Worm (Caenorhabditis elegans) whole organism, L4 larva: Measurements from ENCODE around the gene B0361.9.

ENCODE experiments used
- T26A8.4 ChIP-seq: fragments of 200-800 bp; sonication (Bioruptor generic); IDR thresholded peaks from 2 replicates; pipeline ENCODE4 v1.3.6; 2022; ENCODE audit warnings: missing genetic modification characterization, missing compliant biosample characterization
- ama-1 ChIP-seq: fragments of 150-350 bp; optimal IDR thresholded peaks from 2 replicates; lab custom pipeline; 2014; ENCODE audit warnings: inconsistent platforms, mixed read lengths
- ceh-28 ChIP-seq: fragments of 150-350 bp; optimal IDR thresholded peaks from 2 replicates; lab custom pipeline; 2014; ENCODE audit warnings: missing biosample characterization, missing genetic modification reagents, missing genetic modification characterization
- ceh-44 ChIP-seq: fragments of 200-800 bp; sonication (Bioruptor generic); IDR thresholded peaks from 2 replicates; pipeline ENCODE4 v1.3.6; 2022; ENCODE audit warnings: missing genetic modification reagents, missing genetic modification characterization, missing compliant biosample characterization
- ceh-62 ChIP-seq: sonication (generic microtip); optimal IDR thresholded peaks from 2 replicates; lab custom pipeline; 2017; ENCODE audit warnings: missing biosample characterization, missing genetic modification characterization
- ces-1 ChIP-seq: fragments of 150-350 bp; sonication (generic microtip); optimal IDR thresholded peaks from 4 replicates; lab custom pipeline; 2014; ENCODE audit warnings: missing biosample characterization, missing genetic modification reagents, missing genetic modification characterization
- ctbp-1 ChIP-seq: fragments of 200-800 bp; sonication (Bioruptor generic); IDR thresholded peaks from 2 replicates; pipeline ENCODE4 v1.3.6; 2022; ENCODE audit warnings: missing genetic modification reagents, missing genetic modification characterization, missing compliant biosample characterization
- daf-19 ChIP-seq: fragments of 200-800 bp; sonication (Bioruptor generic); conservative IDR thresholded peaks from 2 replicates; pipeline ENCODE4 v1.3.6; 2022; ENCODE audit warnings: missing genetic modification characterization, missing compliant biosample characterization
- daf-8 ChIP-seq: fragments of 200-800 bp; sonication (Bioruptor generic); IDR thresholded peaks from 2 replicates; pipeline ENCODE4 v1.3.6; 2022; ENCODE audit warnings: missing genetic modification characterization, missing compliant biosample characterization
- dmd-6 ChIP-seq: fragments of 200-800 bp; sonication (Bioruptor generic); IDR thresholded peaks from 2 replicates; pipeline ENCODE4 v1.3.6; 2022; ENCODE audit warnings: missing genetic modification reagents, missing genetic modification characterization, missing compliant biosample characterization
- dmd-9 ChIP-seq: fragments of 200-800 bp; sonication (Bioruptor generic); IDR thresholded peaks from 2 replicates; pipeline ENCODE4 v1.3.6; 2022; ENCODE audit warnings: missing genetic modification reagents, missing genetic modification characterization, missing compliant biosample characterization
- duxl-1 ChIP-seq: sonication (generic microtip); optimal IDR thresholded peaks from 2 replicates; lab custom pipeline; 2016; ENCODE audit warnings: mild to moderate bottlenecking, missing genetic modification characterization, moderate library complexity, missing compliant biosample characterization; ENCODE audit not compliant: poor library complexity
- dve-1 ChIP-seq: sonication (generic microtip); optimal IDR thresholded peaks from 2 replicates; lab custom pipeline; 2017; ENCODE audit warnings: antibody characterized with exemption, mild to moderate bottlenecking, missing genetic modification characterization, missing compliant biosample characterization; ENCODE audit not compliant: insufficient read depth
- hif-1 ChIP-seq, 2 experiments: sonication (generic microtip); optimal IDR thresholded peaks; 2 replicates each; lab custom pipeline; 2016 to 2017; ENCODE audit warnings: missing compliant biosample characterization in 2 of 2, missing genetic modification characterization in 2 of 2, missing genetic modification reagents in 2 of 2, missing genotype in 2 of 2, mild to moderate bottlenecking in 1 of 2
- hlh-11 ChIP-seq: fragments of 200-800 bp; sonication (Bioruptor generic); optimal IDR thresholded peaks from 2 replicates; lab custom pipeline; 2018; ENCODE audit warnings: mild to moderate bottlenecking, missing genetic modification characterization, missing compliant biosample characterization
- hlh-30 ChIP-seq: sonication (generic microtip); optimal IDR thresholded peaks from 2 replicates; lab custom pipeline; 2017; ENCODE audit warnings: antibody characterized with exemption, mild to moderate bottlenecking, missing genetic modification characterization, missing compliant biosample characterization; ENCODE audit not compliant: insufficient read depth
- lim-7 ChIP-seq: fragments of 200-800 bp; sonication (Bioruptor generic); IDR thresholded peaks from 2 replicates; pipeline ENCODE4 v1.3.6; 2022; ENCODE audit warnings: missing genetic modification characterization, missing compliant biosample characterization
- lin-1 ChIP-seq: fragments of 200-800 bp; sonication (Bioruptor generic); IDR thresholded peaks from 2 replicates; pipeline ENCODE4 v1.3.6; 2022; ENCODE audit warnings: missing genetic modification reagents, missing genetic modification characterization, missing compliant biosample characterization
- lin-38 ChIP-seq: fragments of 200-800 bp; sonication (Bioruptor generic); IDR thresholded peaks from 2 replicates; pipeline ENCODE4 v1.3.6; 2022; ENCODE audit warnings: missing genetic modification reagents, missing genetic modification characterization, missing compliant biosample characterization
- lsy-2 ChIP-seq, 2 experiments: fragments of 150-350 bp in 1 of 2; sonication (generic microtip) in 1 of 2; optimal IDR thresholded peaks; 2 replicates each; lab custom pipeline; 2014 to 2017; ENCODE audit warnings: missing biosample characterization in 2 of 2, missing genetic modification characterization in 2 of 2
- mes-2 ChIP-seq: sonication (generic microtip); optimal IDR thresholded peaks from 2 replicates; lab custom pipeline; 2016; ENCODE audit warnings: missing genotype, mild to moderate bottlenecking, missing genetic modification characterization, missing compliant biosample characterization; ENCODE audit not compliant: poor library complexity, severe bottlenecking
- nhr-102 ChIP-seq: sonication (generic microtip); optimal IDR thresholded peaks from 2 replicates; lab custom pipeline; 2016; ENCODE audit warnings: mild to moderate bottlenecking, missing genetic modification characterization, moderate library complexity, missing compliant biosample characterization
- nhr-11 ChIP-seq: fragments of 150-350 bp; optimal IDR thresholded peaks from 2 replicates; lab custom pipeline; 2014; ENCODE audit warnings: missing biosample characterization, missing genetic modification characterization
- nhr-237 ChIP-seq: sonication (generic microtip); optimal IDR thresholded peaks from 2 replicates; lab custom pipeline; 2017; ENCODE audit warnings: missing biosample characterization, missing genetic modification characterization
- nhr-25 ChIP-seq: sonication (generic microtip); optimal IDR thresholded peaks from 2 replicates; lab custom pipeline; 2017; ENCODE audit warnings: missing genetic modification characterization, mild to moderate bottlenecking, missing compliant biosample characterization, antibody characterized with exemption, moderate library complexity, borderline replicate concordance; ENCODE audit not compliant: insufficient read depth
- nhr-28 ChIP-seq: fragments of 150-350 bp; optimal IDR thresholded peaks from 2 replicates; lab custom pipeline; 2014; ENCODE audit warnings: missing biosample characterization, missing genetic modification characterization
- nhr-48 ChIP-seq: sonication (generic microtip); optimal IDR thresholded peaks from 2 replicates; lab custom pipeline; 2016; ENCODE audit warnings: mild to moderate bottlenecking, missing genetic modification characterization, missing compliant biosample characterization
- nhr-6 ChIP-seq: fragments of 150-350 bp; optimal IDR thresholded peaks from 2 replicates; lab custom pipeline; 2014; ENCODE audit warnings: missing biosample characterization, missing genetic modification characterization
- pha-4 ChIP-seq, 2 experiments: fragments of 150-350 bp in 1 of 2; fragments of 200-800 bp in 1 of 2; sonication (Bioruptor generic) in 1 of 2; IDR thresholded peaks in 1 of 2; optimal IDR thresholded peaks in 1 of 2; 2 replicates each; pipeline versions ENCODE4 v1.3.6 to Lab custom; 2014 to 2022; ENCODE audit warnings: missing genetic modification characterization in 2 of 2, missing genetic modification reagents in 2 of 2, missing biosample characterization in 1 of 2, missing compliant biosample characterization in 1 of 2
- php-3 ChIP-seq: fragments of 200-800 bp; sonication (Bioruptor generic); IDR thresholded peaks from 2 replicates; pipeline ENCODE4 v1.3.6; 2022; ENCODE audit warnings: missing genetic modification reagents, missing genetic modification characterization, missing compliant biosample characterization
- rbr-2 ChIP-seq: sonication (generic microtip); optimal IDR thresholded peaks from 2 replicates; lab custom pipeline; 2016; ENCODE audit warnings: missing genotype, missing genetic modification characterization, missing compliant biosample characterization
- set-16 ChIP-seq: fragments of 200-800 bp; sonication (Bioruptor generic); IDR thresholded peaks from 2 replicates; pipeline ENCODE4 v1.3.6; 2022; ENCODE audit warnings: missing genetic modification reagents, missing genetic modification characterization, missing compliant biosample characterization
- spr-1 ChIP-seq: sonication (generic microtip); optimal IDR thresholded peaks from 2 replicates; lab custom pipeline; 2016; ENCODE audit warnings: mild to moderate bottlenecking, missing genetic modification characterization, missing compliant biosample characterization
- tra-1 ChIP-seq: fragments of 200-800 bp; sonication (Bioruptor generic); IDR thresholded peaks from 2 replicates; pipeline ENCODE4 v1.3.6; 2022; ENCODE audit warnings: missing genetic modification reagents, missing genetic modification characterization, missing compliant biosample characterization
- unc-62 ChIP-seq, 3 experiments: fragments of 150-350 bp in 1 of 3; sonication (generic microtip); optimal IDR thresholded peaks in 2 of 3; peaks in 1 of 3; 1 replicate in 1 of 3; 2 replicates in 2 of 3; lab custom pipeline; 2014 to 2017; ENCODE audit warnings: missing biosample characterization in 3 of 3, missing genetic modification characterization in 3 of 3, missing genetic modification reagents in 3 of 3, missing genotype in 1 of 3
- vab-7 ChIP-seq: fragments of 200-800 bp; sonication (Bioruptor generic); IDR thresholded peaks from 2 replicates; pipeline ENCODE4 v1.3.6; 2022; ENCODE audit warnings: missing genetic modification reagents, missing genetic modification characterization, missing compliant biosample characterization
- zfp-2 ChIP-seq: sonication (generic microtip); optimal IDR thresholded peaks from 2 replicates; lab custom pipeline; 2016; ENCODE audit warnings: mild to moderate bottlenecking, missing genetic modification characterization, missing compliant biosample characterization
- zfp-3 ChIP-seq: fragments of 200-800 bp; sonication (Bioruptor generic); conservative IDR thresholded peaks from 2 replicates; pipeline ENCODE4 v1.3.6; 2022; ENCODE audit warnings: missing genetic modification reagents, missing genetic modification characterization, missing compliant biosample characterization
- zip-2 ChIP-seq: fragments of 150-350 bp; optimal IDR thresholded peaks from 2 replicates; lab custom pipeline; 2014; ENCODE audit warnings: missing biosample characterization, missing genetic modification characterization

B0361.9 gene

DNA sequence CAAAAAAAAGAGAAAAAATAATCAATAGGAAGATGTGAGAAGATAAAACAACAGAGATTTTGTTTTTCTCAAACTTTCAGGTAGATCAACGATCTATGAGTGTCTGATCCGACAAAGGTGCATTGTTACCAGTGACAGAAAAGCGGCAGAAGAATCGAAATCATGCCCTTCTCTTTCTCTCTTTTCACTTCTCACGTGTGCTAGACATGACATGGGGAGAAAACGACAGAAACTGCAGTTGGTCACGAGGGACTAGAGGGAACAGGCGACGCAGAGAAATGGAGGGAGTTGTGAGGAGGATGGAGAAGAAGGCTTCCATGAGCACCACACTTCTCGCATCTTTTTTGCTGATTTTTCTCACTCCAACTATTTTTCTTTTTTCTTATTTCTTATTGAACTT, 35.8 kb upstream of the B0361.9 start, which contains the start of gene F56C9.10 (continued):
- TF ChIP-seq zfp-3 (GFP tag; lab: Robert Waterston, UW) (peak; percentile 78), set-16 (GFP tag; lab: Robert Waterston, UW) (peak; percentile 65), ctbp-1 (no peak; the same call in none of the 2 replicates), ama-1 (lab: Kevin White, UChicago) (peak; percentile 40), nhr-11 (tag; lab: Kevin White, UChicago) (peak; percentile 89), dmd-9 (GFP tag; lab: Robert Waterston, UW) (no peak), lim-7 (GFP tag; lab: Robert Waterston, UW) (no peak), nhr-6 (tag; lab: Kevin White, UChicago) (peak; percentile 55), nhr-25 (tag; lab: Kevin White, UChicago) (no peak)

DNA sequence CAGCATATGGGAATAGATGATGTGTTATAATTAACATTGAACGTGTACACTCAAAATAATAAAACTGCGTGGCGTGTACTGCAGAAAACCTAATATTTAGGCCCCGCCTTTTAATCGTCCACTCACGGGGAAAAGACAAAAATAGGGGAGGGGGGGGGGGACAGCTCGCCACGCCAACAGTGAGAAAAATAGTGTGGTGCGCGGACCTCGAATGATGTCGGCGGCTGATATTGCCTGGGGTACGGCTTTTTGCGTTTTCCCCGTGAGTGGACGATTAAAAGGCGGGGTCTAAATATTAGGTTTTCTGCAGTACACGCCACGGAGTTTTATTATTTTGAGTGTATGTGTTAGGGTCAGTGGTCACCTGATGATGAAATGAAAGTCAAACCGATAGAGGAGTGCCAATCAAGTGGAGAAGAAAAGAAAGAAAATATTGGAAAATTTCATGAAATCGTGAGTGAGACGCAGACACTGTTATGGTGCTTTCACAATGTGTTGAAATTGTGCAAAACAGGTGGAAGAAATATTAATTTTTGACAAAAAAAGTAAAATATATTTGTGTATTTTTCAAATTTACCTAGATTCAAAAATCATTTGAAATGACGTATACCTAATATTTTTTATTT, 34.6 kb upstream of the B0361.9 start:
- TF ChIP-seq hlh-11 (tag; lab: Kevin White, UChicago) = peak; percentile 11
- 0 out of 2 replicates have a peak, but pooled peaks have one; percentile 37 for TF ChIP-seq tra-1 (GFP tag; lab: Robert Waterston, UW)
- 0 out of 2 replicates have a peak, but pooled peaks have one; percentile 21 for TF ChIP-seq set-16 (GFP tag; lab: Robert Waterston, UW)
- 0 out of 2 replicates have a peak, but pooled peaks have one; percentile 34 for TF ChIP-seq ctbp-1
- peak; percentile 48 for TF ChIP-seq dmd-6
- TF ChIP-seq hlh-30 (tag; lab: Kevin White, UChicago) = peak; percentile 28
- peak; percentile 15 for TF ChIP-seq nhr-28 (tag; lab: Kevin White, UChicago)

ce11 chrIII:7331671-7332070, 32.2 kb upstream of the B0361.9 start:
- peak in 1 of 2 experiments; percentile 87 for TF ChIP-seq unc-62 (GFP tag; optimal IDR thresholded peaks at IDR 0.05 in 1 of 2; lab: Kevin White, UChicago)
- TF ChIP-seq unc-62 (tag; optimal IDR thresholded peaks at IDR 0.05; lab: Kevin White, UChicago) = no peak
- TF ChIP-seq ceh-28 (tag; lab: Kevin White, UChicago) = no peak

ce11 chrIII:7329155-7329732, 29.8 kb upstream of the B0361.9 start, which contains the start of gene lab-2:
Gene lab-2 (minus strand): TSS chrIII:7329607.
- TF ChIP-seq T26A8.4 = peak; percentile 41; the same call in 1 of the 2 replicates
- peak; percentile 20; the same call in 1 of the 2 replicates for TF ChIP-seq tra-1 (GFP tag; lab: Robert Waterston, UW)
- TF ChIP-seq ama-1 (lab: Kevin White, UChicago) = no peak
- no peak for TF ChIP-seq nhr-237 (tag; lab: Kevin White, UChicago)
- peak in 1 of 2 experiments; percentile 5 for TF ChIP-seq hif-1 (tag; optimal IDR thresholded peaks at IDR 0.05; lab: Kevin White, UChicago)
- peak; percentile 6; the same call in 1 of the 2 replicates for TF ChIP-seq vab-7 (GFP tag; lab: Robert Waterston, UW)
- no peak for TF ChIP-seq nhr-48 (tag; lab: Kevin White, UChicago)
- 0 out of 2 replicates have a peak, but pooled peaks have one; percentile 16 for TF ChIP-seq php-3 (GFP tag; lab: Robert Waterston, UW)
- peak; percentile 58 for TF ChIP-seq pha-4 (GFP tag; IDR thresholded peaks at IDR 0.05; lab: Robert Waterston, UW)
- TF ChIP-seq pha-4 (tag; optimal IDR thresholded peaks at IDR 0.05; lab: Kevin White, UChicago) = no peak
- TF ChIP-seq dve-1 (tag; lab: Kevin White, UChicago) = peak; percentile 1
- no peak for TF ChIP-seq daf-19
- peak; percentile 13 for TF ChIP-seq mes-2
- no peak for TF ChIP-seq spr-1 (tag; lab: Kevin White, UChicago)
- TF ChIP-seq rbr-2 (tag; lab: Kevin White, UChicago) = no peak
- no peak for TF ChIP-seq lin-1 (GFP tag; lab: Robert Waterston, UW)
- TF ChIP-seq ceh-44 (GFP tag; lab: Robert Waterston, UW) = no peak
- peak in 1 of 2 experiments; percentile 39 for TF ChIP-seq lsy-2 (tag; optimal IDR thresholded peaks at IDR 0.05; lab: Kevin White, UChicago)
- no peak for TF ChIP-seq hlh-11 (tag; lab: Kevin White, UChicago)
- 0 out of 2 replicates have a peak, but pooled peaks have one; percentile 21 for TF ChIP-seq zfp-3 (GFP tag; lab: Robert Waterston, UW)
- 0 out of 2 replicates have a peak, but pooled peaks have one; percentile 20 for TF ChIP-seq lin-38 (GFP tag; lab: Robert Waterston, UW)
- TF ChIP-seq daf-8 (GFP tag; lab: Robert Waterston, UW) = no peak
- no peak for TF ChIP-seq ces-1 (GFP tag; lab: Kevin White, UChicago)
- no peak for TF ChIP-seq zip-2 (tag; lab: Kevin White, UChicago)
- no peak for TF ChIP-seq duxl-1 (tag; lab: Kevin White, UChicago)
- no peak for TF ChIP-seq ceh-62
- peak; percentile 29 for TF ChIP-seq nhr-25 (tag; lab: Kevin White, UChicago)
- TF ChIP-seq zfp-2 = no peak
- TF ChIP-seq nhr-102 = peak; percentile 39
